Worm (Caenorhabditis elegans): ENCODE data around the gene F22E5.20.
"Not testable (repeated sequence)": the region's sequence is repeated elsewhere in the genome, so short reads cannot be mapped to it uniquely, and the experiment has no call there.

F22E5.20 gene

DNA sequence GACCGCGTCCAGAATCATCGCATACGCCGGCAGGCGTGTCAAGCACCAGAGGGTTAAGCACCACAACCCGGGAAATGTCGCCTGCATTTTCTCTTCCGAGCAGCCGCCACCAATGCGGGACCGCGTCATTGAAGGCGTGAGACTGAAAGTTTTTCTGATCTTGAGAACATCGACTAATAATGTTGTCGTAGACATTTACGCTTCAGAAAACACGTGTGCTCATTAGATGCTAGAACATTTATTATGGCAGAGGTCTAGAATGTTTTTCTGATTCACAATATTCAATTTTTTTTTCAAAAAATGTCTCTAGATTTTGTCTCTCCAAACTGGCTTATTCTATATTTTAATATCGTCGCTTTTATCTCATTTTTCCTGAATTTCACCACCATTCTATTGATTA lies 16.8 kb downstream of the F22E5.20 start, which contains the start of gene sri-47:
Gene sri-47, plus strand, starts transcription at position 301 of the 400 bp plus-strand sequence.
- no peak for TF ChIP-seq tra-4 (tag; optimal IDR thresholded peaks at IDR 0.05)

DNA sequence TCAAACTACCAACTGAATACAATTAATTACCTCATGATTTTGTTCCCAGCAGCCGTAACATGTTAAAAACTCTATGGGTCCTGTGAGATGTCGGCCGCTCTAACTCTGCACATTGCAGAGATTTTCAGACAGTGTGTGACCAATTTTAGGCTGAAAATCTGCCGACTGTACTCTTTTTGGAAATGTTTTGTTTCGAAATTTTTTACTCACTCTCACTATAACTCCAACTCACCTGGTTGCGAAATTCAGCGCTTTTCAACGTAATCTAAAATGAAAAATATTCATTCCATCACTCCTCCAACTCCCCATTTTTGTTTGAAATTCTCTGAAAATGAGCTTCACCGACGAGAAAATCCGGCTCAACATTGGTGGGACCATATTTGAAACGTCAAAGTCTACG lies 23.9 kb downstream of the F22E5.20 start, which contains the start of the genes F22E5.13 and F22E5.6:
Gene F22E5.13, minus strand, starts transcription at position 101 of the 400 bp plus-strand sequence.
Gene F22E5.6, plus strand, starts transcription at position 297 of the 400 bp plus-strand sequence.
- TF ChIP-seq pes-1 (GFP tag; IDR thresholded peaks at IDR 0.05): no peak
- TF ChIP-seq hmbx-1 (tag; optimal IDR thresholded peaks at IDR 0.05): no peak
- no peak for TF ChIP-seq tra-4 (tag; optimal IDR thresholded peaks at IDR 0.05)
- no peak for TF ChIP-seq sea-1 (GFP tag; conservative IDR thresholded peaks at IDR 0.05)
- TF ChIP-seq scrt-1 (GFP tag; IDR thresholded peaks at IDR 0.05): no peak
- no peak for TF ChIP-seq B0310.2 (tag; optimal IDR thresholded peaks at IDR 0.05)
- no peak for TF ChIP-seq ceh-36 (tag; optimal IDR thresholded peaks at IDR 0.05)
- no peak for TF ChIP-seq ets-7 (tag; optimal IDR thresholded peaks at IDR 0.05)
- no peak for TF ChIP-seq ceh-13 (GFP tag; optimal IDR thresholded peaks at IDR 0.05)
- no peak for TF ChIP-seq hnd-1 (tag; optimal IDR thresholded peaks at IDR 0.05)
- TF ChIP-seq hmg-4 (GFP tag; optimal IDR thresholded peaks at IDR 0.05): no peak
- TF ChIP-seq tbx-11 (GFP tag; IDR thresholded peaks at IDR 0.05): no peak
- TF ChIP-seq tbx-37 (GFP tag; conservative IDR thresholded peaks at IDR 0.05): no peak
- TF ChIP-seq ama-1 (optimal IDR thresholded peaks at IDR 0.05): no peak
- TF ChIP-seq flt-1 (GFP tag; IDR thresholded peaks at IDR 0.05): no peak
- no peak for TF ChIP-seq aly-1 (tag; optimal IDR thresholded peaks at IDR 0.05)
- TF ChIP-seq F13C5.2 (tag; optimal IDR thresholded peaks at IDR 0.05): no peak

DNA sequence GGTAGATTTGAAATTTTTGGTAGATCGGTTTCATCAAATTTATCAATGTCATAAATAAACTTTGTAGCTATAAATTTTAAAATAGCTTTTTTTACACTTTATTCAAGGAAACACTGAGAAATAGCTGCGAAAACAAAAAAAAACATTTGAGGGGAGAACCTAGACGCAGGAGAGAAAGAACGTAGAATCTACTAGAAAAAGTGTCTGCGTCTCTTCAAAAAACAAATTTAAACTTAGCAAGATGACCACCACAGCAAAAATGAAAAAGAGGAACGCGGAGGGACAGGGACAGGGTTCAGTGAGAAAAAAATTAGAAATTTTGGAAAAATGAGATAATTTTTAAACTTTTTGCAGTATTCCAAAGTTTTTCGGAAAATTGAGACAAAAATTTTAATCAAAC lies 24.4 kb downstream of the F22E5.20 start:
- TF ChIP-seq tbx-37 (GFP tag; conservative IDR thresholded peaks at IDR 0.05): no peak
- no peak for TF ChIP-seq ama-1 (optimal IDR thresholded peaks at IDR 0.05)
- TF ChIP-seq F13C5.2 (tag; optimal IDR thresholded peaks at IDR 0.05): no peak
- no peak for TF ChIP-seq hmbx-1 (tag; optimal IDR thresholded peaks at IDR 0.05)
- no peak for TF ChIP-seq hnd-1 (tag; optimal IDR thresholded peaks at IDR 0.05)
- no peak for TF ChIP-seq sea-1 (GFP tag; conservative IDR thresholded peaks at IDR 0.05)
- no peak for TF ChIP-seq ceh-13 (GFP tag; optimal IDR thresholded peaks at IDR 0.05)
- TF ChIP-seq ceh-36 (tag; optimal IDR thresholded peaks at IDR 0.05): no peak
- TF ChIP-seq pes-1 (GFP tag; IDR thresholded peaks at IDR 0.05): no peak
- no peak for TF ChIP-seq tbx-11 (GFP tag; IDR thresholded peaks at IDR 0.05)
- no peak for TF ChIP-seq scrt-1 (GFP tag; IDR thresholded peaks at IDR 0.05)
- TF ChIP-seq ets-7 (tag; optimal IDR thresholded peaks at IDR 0.05): no peak
- no peak for TF ChIP-seq aly-1 (tag; optimal IDR thresholded peaks at IDR 0.05)

DNA sequence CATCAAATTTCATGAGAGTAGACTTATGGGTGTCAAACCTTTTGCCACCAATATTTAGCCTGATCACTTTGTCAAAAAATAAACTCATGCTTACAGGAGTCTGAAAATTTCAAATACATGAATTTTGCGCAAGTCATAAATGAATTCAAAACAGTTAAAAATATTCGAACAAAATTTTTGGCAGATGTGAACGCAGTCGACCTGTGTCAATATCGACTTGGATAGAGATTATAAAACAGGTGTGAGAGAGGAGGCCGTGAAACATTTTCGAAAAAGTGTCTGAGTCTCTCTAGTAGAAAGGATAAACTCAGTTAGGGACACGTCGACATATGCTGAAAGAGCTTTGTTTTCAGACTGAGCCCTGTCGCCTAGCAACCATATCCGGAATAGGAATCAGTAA lies 26.7 kb downstream of the F22E5.20 start, which contains the start of gene F22E5.12:
Gene F22E5.12, minus strand, starts transcription at position 101 of the 400 bp plus-strand sequence.
- not testable (repeated sequence) for TF ChIP-seq hmbx-1 (tag; optimal IDR thresholded peaks at IDR 0.05); sea-1 (GFP tag; conservative IDR thresholded peaks at IDR 0.05); B0310.2 (tag; optimal IDR thresholded peaks at IDR 0.05)

DNA sequence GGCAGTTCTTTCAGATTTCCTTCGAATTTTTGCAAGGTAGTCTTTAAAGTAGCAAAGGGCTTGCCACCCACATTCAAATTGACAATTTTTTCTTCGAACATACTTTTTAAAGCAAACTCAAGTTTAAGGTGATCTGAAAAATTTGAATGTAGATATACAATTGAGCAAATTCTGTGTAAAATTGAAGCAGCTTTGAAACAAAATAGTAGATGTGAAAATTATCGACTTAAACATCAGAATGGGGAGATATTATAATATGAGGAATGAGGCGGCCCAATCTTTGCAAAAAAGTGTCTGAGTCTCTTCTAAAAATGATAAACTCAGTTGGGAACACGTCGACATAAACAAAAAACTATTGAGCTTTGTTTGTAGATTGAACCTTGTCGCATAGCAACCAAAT lies 28.9 kb downstream of the F22E5.20 start, which contains the start of gene F22E5.11:
Gene F22E5.11, minus strand, starts transcription at position 101 of the 400 bp plus-strand sequence.
- TF ChIP-seq pes-1 (GFP tag; IDR thresholded peaks at IDR 0.05) (no peak), F13C5.2 (tag; optimal IDR thresholded peaks at IDR 0.05) (no peak), B0310.2 (tag; optimal IDR thresholded peaks at IDR 0.05) (no peak), hnd-1 (tag; optimal IDR thresholded peaks at IDR 0.05) (no peak), scrt-1 (GFP tag; IDR thresholded peaks at IDR 0.05) (no peak), ets-7 (tag; optimal IDR thresholded peaks at IDR 0.05) (no peak), tbx-11 (GFP tag; IDR thresholded peaks at IDR 0.05) (no peak), ceh-36 (tag; optimal IDR thresholded peaks at IDR 0.05) (no peak), aly-1 (tag; optimal IDR thresholded peaks at IDR 0.05) (no peak), hmg-4 (GFP tag; optimal IDR thresholded peaks at IDR 0.05) (no peak), tra-4 (tag; optimal IDR thresholded peaks at IDR 0.05) (no peak), ceh-13 (GFP tag; optimal IDR thresholded peaks at IDR 0.05) (no peak)

DNA sequence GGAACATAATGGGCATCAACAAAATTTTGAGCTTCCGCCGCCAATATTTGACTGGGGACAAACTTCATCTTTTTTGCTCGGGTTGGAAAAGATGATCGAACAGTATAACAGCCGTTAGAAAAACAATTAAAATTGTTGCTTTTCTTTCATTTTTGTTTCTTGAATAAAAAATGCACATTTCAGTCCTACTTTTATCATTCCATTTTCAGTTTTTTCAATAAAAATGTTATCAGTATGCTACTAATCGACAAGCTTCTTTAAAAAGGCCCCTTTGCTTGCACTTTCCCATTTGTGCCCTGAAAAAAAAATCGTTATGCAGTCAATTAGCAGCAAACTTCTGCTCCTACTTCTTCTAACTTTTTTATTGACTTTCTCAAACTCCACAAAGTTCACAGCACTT lies 31.7 kb downstream of the F22E5.20 start, which contains the start of gene F22E5.7:
Gene F22E5.7, plus strand, starts transcription at position 301 of the 400 bp plus-strand sequence.
- no peak for TF ChIP-seq aly-1 (tag; optimal IDR thresholded peaks at IDR 0.05)
- TF ChIP-seq pes-1 (GFP tag; IDR thresholded peaks at IDR 0.05): no peak
- no peak for TF ChIP-seq flt-1 (GFP tag; IDR thresholded peaks at IDR 0.05)
- no peak for TF ChIP-seq F13C5.2 (tag; optimal IDR thresholded peaks at IDR 0.05)
- no peak for TF ChIP-seq sea-1 (GFP tag; conservative IDR thresholded peaks at IDR 0.05)
- TF ChIP-seq tbx-11 (GFP tag; IDR thresholded peaks at IDR 0.05): no peak
- TF ChIP-seq hmg-4 (GFP tag; optimal IDR thresholded peaks at IDR 0.05): no peak
- no peak for TF ChIP-seq ceh-13 (GFP tag; optimal IDR thresholded peaks at IDR 0.05)
- TF ChIP-seq tbx-37 (GFP tag; conservative IDR thresholded peaks at IDR 0.05): no peak
- no peak for TF ChIP-seq ets-7 (tag; optimal IDR thresholded peaks at IDR 0.05)
- no peak for TF ChIP-seq scrt-1 (GFP tag; IDR thresholded peaks at IDR 0.05)
- TF ChIP-seq hmbx-1 (tag; optimal IDR thresholded peaks at IDR 0.05): no peak
- TF ChIP-seq tra-4 (tag; optimal IDR thresholded peaks at IDR 0.05): no peak
- no peak for TF ChIP-seq hnd-1 (tag; optimal IDR thresholded peaks at IDR 0.05)
- no peak for TF ChIP-seq ama-1 (optimal IDR thresholded peaks at IDR 0.05)

DNA sequence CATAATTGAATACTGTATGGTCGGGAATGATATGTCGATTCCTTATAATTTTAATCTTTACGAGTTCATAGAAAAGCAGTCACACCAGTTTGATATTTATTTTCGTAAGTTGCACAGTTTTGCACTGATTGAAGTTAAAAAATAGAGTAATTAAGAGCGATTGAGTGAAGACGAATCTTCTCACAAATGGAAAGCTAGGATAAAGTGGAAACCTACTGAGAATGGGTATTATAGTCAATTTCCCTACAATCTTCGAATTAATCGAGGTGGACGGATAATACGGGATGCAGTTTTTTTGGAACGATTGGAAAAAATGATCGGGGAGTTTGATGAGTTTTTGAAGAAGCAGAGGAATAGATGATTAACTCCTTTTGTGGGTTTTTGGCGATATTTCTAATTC lies 32.5 kb downstream of the F22E5.20 start, which contains the start of gene F22E5.23:
Gene F22E5.23, plus strand, starts transcription at position 301 of the 400 bp plus-strand sequence.
- no peak for TF ChIP-seq B0310.2 (tag; optimal IDR thresholded peaks at IDR 0.05)
- TF ChIP-seq tbx-37 (GFP tag; conservative IDR thresholded peaks at IDR 0.05): no peak
- no peak for TF ChIP-seq aly-1 (tag; optimal IDR thresholded peaks at IDR 0.05)
- TF ChIP-seq F13C5.2 (tag; optimal IDR thresholded peaks at IDR 0.05): no peak
- no peak for TF ChIP-seq tbx-11 (GFP tag; IDR thresholded peaks at IDR 0.05)
- TF ChIP-seq tra-4 (tag; optimal IDR thresholded peaks at IDR 0.05): no peak
- no peak for TF ChIP-seq hmg-4 (GFP tag; optimal IDR thresholded peaks at IDR 0.05)
- no peak for TF ChIP-seq flt-1 (GFP tag; IDR thresholded peaks at IDR 0.05)
- TF ChIP-seq hnd-1 (tag; optimal IDR thresholded peaks at IDR 0.05): no peak
- no peak for TF ChIP-seq sea-1 (GFP tag; conservative IDR thresholded peaks at IDR 0.05)
- TF ChIP-seq ceh-13 (GFP tag; optimal IDR thresholded peaks at IDR 0.05): no peak

Data from whole organism, early embryonic.